Worm (Caenorhabditis elegans) whole organism, young adult: ENCODE data around the gene chpf-1.

Source experiments
- B0035.1 ChIP-seq: sonication (generic microtip); optimal IDR thresholded peaks from 2 replicates; lab custom pipeline; 2016; ENCODE audit warnings: missing genetic modification characterization, mild to moderate bottlenecking, missing compliant biosample characterization, missing genotype, missing genetic modification reagents
- D2030.7 ChIP-seq: fragments of 200-800 bp; sonication (Bioruptor generic); IDR thresholded peaks from 2 replicates; pipeline ENCODE4 v1.3.6; 2022; ENCODE audit warnings: missing genetic modification reagents, missing genetic modification characterization, missing compliant biosample characterization
- F22D6.2 ChIP-seq: sonication (generic microtip); optimal IDR thresholded peaks from 2 replicates; lab custom pipeline; 2016; ENCODE audit warnings: mild to moderate bottlenecking, missing genetic modification characterization, missing compliant biosample characterization
- F55B11.4 ChIP-seq: sonication (generic microtip); optimal IDR thresholded peaks from 2 replicates; lab custom pipeline; 2016; ENCODE audit warnings: missing compliant biosample characterization, missing genetic modification characterization, borderline replicate concordance; ENCODE audit not compliant: insufficient read depth
- K11D2.4 ChIP-seq: fragments of 200-800 bp; sonication (Bioruptor generic); IDR thresholded peaks from 2 replicates; pipeline ENCODE4 v1.3.6; 2022; ENCODE audit warnings: missing genetic modification reagents, missing genetic modification characterization, missing compliant biosample characterization
- K12H6.12 ChIP-seq: fragments of 200-800 bp; sonication (Bioruptor generic); optimal IDR thresholded peaks from 2 replicates; lab custom pipeline; 2018; ENCODE audit warnings: mild to moderate bottlenecking, missing genetic modification characterization, missing compliant biosample characterization
- T26A5.8 ChIP-seq: sonication (generic microtip); optimal IDR thresholded peaks from 2 replicates; lab custom pipeline; 2016; ENCODE audit warnings: missing genetic modification characterization, missing compliant biosample characterization
- Y53G8AR.9 ChIP-seq: fragments of 200-800 bp; sonication (Bioruptor generic); conservative IDR thresholded peaks from 2 replicates; pipeline ENCODE4 v1.3.6; 2022; ENCODE audit warnings: missing genetic modification reagents, missing genetic modification characterization, missing compliant biosample characterization
- Y95B8A.8 ChIP-seq: fragments of 200-800 bp; sonication (Bioruptor generic); IDR thresholded peaks from 2 replicates; pipeline ENCODE4 v1.3.6; 2022; ENCODE audit warnings: missing genetic modification reagents, missing genetic modification characterization, missing compliant biosample characterization
- aptf-3 ChIP-seq: fragments of 200-800 bp; sonication (Bioruptor generic); IDR thresholded peaks from 2 replicates; pipeline ENCODE4 v1.3.6; 2022; ENCODE audit warnings: missing genetic modification characterization, missing compliant biosample characterization
- attf-5 ChIP-seq: fragments of 200-800 bp; sonication (Bioruptor generic); optimal IDR thresholded peaks from 2 replicates; lab custom pipeline; 2018; ENCODE audit warnings: mild to moderate bottlenecking, missing genetic modification characterization, missing compliant biosample characterization
- cebp-1 ChIP-seq, 2 experiments: fragments of 200-800 bp in 1 of 2; sonication (Bioruptor generic) in 1 of 2; sonication (generic microtip) in 1 of 2; IDR thresholded peaks in 1 of 2; optimal IDR thresholded peaks in 1 of 2; 2 replicates each; pipeline versions ENCODE4 v1.3.6 to Lab custom; 2017 to 2022; ENCODE audit warnings: missing compliant biosample characterization in 2 of 2, missing genetic modification characterization in 2 of 2, mild to moderate bottlenecking in 1 of 2, missing genetic modification reagents in 1 of 2, moderate library complexity in 1 of 2
- ceh-40 ChIP-seq: fragments of 200-800 bp; sonication (Bioruptor generic); IDR thresholded peaks from 2 replicates; pipeline ENCODE4 v1.3.6; 2022; ENCODE audit warnings: missing genetic modification characterization, missing compliant biosample characterization
- ceh-91 ChIP-seq: fragments of 200-800 bp; sonication (Bioruptor generic); IDR thresholded peaks from 2 replicates; pipeline ENCODE4 v1.3.6; 2022; ENCODE audit warnings: missing genetic modification reagents, missing genetic modification characterization, missing compliant biosample characterization
- dox-1 ChIP-seq: fragments of 200-800 bp; sonication (Bioruptor generic); IDR thresholded peaks from 2 replicates; pipeline ENCODE4 v1.3.6; 2022; ENCODE audit warnings: missing genetic modification reagents, missing genetic modification characterization, missing compliant biosample characterization
- dpl-1 ChIP-seq: fragments of 150-350 bp; optimal IDR thresholded peaks from 2 replicates; lab custom pipeline; 2014; ENCODE audit warnings: missing biosample characterization, missing genetic modification reagents, missing genetic modification characterization
- efl-1 ChIP-seq: fragments of 150-350 bp; optimal IDR thresholded peaks from 2 replicates; lab custom pipeline; 2014; ENCODE audit warnings: missing biosample characterization, missing genetic modification reagents, missing genetic modification characterization
- egl-44 ChIP-seq: fragments of 200-800 bp; sonication (Bioruptor generic); IDR thresholded peaks from 2 replicates; pipeline ENCODE4 v1.3.6; 2022; ENCODE audit warnings: missing genetic modification reagents, missing genetic modification characterization, missing compliant biosample characterization
- egrh-3 ChIP-seq: fragments of 200-800 bp; sonication (Bioruptor generic); IDR thresholded peaks from 2 replicates; pipeline ENCODE4 v1.3.6; 2022; ENCODE audit warnings: missing genetic modification reagents, missing genetic modification characterization, missing compliant biosample characterization
- hlh-12 ChIP-seq: sonication (generic microtip); optimal IDR thresholded peaks from 2 replicates; lab custom pipeline; 2016; ENCODE audit warnings: missing genetic modification characterization, missing compliant biosample characterization
- hmg-1.2 ChIP-seq: fragments of 200-800 bp; sonication (Bioruptor generic); IDR thresholded peaks from 2 replicates; pipeline ENCODE4 v1.3.6; 2022; ENCODE audit warnings: missing genetic modification reagents, missing genetic modification characterization, missing compliant biosample characterization
- hmg-20 ChIP-seq: fragments of 200-800 bp; sonication (Bioruptor generic); IDR thresholded peaks from 2 replicates; pipeline ENCODE4 v1.3.6; 2022; ENCODE audit warnings: missing genetic modification reagents, missing genetic modification characterization, missing compliant biosample characterization
- lag-1 ChIP-seq: fragments of 200-800 bp; sonication (Bioruptor generic); IDR thresholded peaks from 2 replicates; pipeline ENCODE4 v1.3.6; 2022; ENCODE audit warnings: missing genetic modification reagents, missing genetic modification characterization, missing compliant biosample characterization
- let-526 ChIP-seq: fragments of 200-800 bp; sonication (Bioruptor generic); IDR thresholded peaks from 2 replicates; pipeline ENCODE4 v1.3.6; 2022; ENCODE audit warnings: missing genetic modification reagents, missing genetic modification characterization, missing compliant biosample characterization
- lin-26 ChIP-seq: fragments of 200-800 bp; sonication (Bioruptor generic); IDR thresholded peaks from 2 replicates; pipeline ENCODE4 v1.3.6; 2022; ENCODE audit warnings: missing genetic modification reagents, missing genetic modification characterization, missing compliant biosample characterization
- lin-35 ChIP-seq, 3 experiments: fragments of 150-350 bp in 2 of 3; sonication (generic microtip) in 1 of 3; optimal IDR thresholded peaks; 2 replicates each; lab custom pipeline; 2014 to 2018; ENCODE audit warnings: missing biosample characterization in 3 of 3, missing genetic modification characterization in 3 of 3, missing genetic modification reagents in 3 of 3
- lin-54 ChIP-seq: fragments of 200-800 bp; sonication (Bioruptor generic); optimal IDR thresholded peaks from 2 replicates; lab custom pipeline; 2018; ENCODE audit warnings: mild to moderate bottlenecking, missing genetic modification characterization, missing compliant biosample characterization
- lsl-1 ChIP-seq: fragments of 200-800 bp; sonication (Bioruptor generic); optimal IDR thresholded peaks from 2 replicates; lab custom pipeline; 2018; ENCODE audit warnings: mild to moderate bottlenecking, missing genetic modification characterization, moderate library complexity, missing compliant biosample characterization
- madf-6 ChIP-seq: fragments of 200-800 bp; sonication (Bioruptor generic); IDR thresholded peaks from 2 replicates; pipeline ENCODE4 v1.3.6; 2022; ENCODE audit warnings: missing genetic modification reagents, missing genetic modification characterization, missing compliant biosample characterization
- madf-8 ChIP-seq: fragments of 200-800 bp; sonication (Bioruptor generic); conservative IDR thresholded peaks from 2 replicates; pipeline ENCODE4 v1.3.6; 2022; ENCODE audit warnings: missing genetic modification reagents, missing genetic modification characterization, missing compliant biosample characterization
- nfya-2 ChIP-seq: fragments of 200-800 bp; sonication (Bioruptor generic); IDR thresholded peaks from 2 replicates; pipeline ENCODE4 v1.3.6; 2022; ENCODE audit warnings: missing genetic modification reagents, missing genetic modification characterization, missing compliant biosample characterization
- nfyb-1 ChIP-seq: fragments of 200-800 bp; sonication (Bioruptor generic); IDR thresholded peaks from 2 replicates; pipeline ENCODE4 v1.3.6; 2022; ENCODE audit warnings: missing genetic modification reagents, missing genetic modification characterization, missing compliant biosample characterization
- pbrm-1 ChIP-seq: fragments of 200-800 bp; sonication (Bioruptor generic); IDR thresholded peaks from 2 replicates; pipeline ENCODE4 v1.3.6; 2022; ENCODE audit warnings: missing genetic modification reagents, missing genetic modification characterization, missing compliant biosample characterization
- rpc-1 ChIP-seq, 2 experiments: fragments of 150-350 bp in 1 of 2; sonication (generic microtip) in 1 of 2; optimal IDR thresholded peaks; 2 replicates each; lab custom pipeline; 2014 to 2018; ENCODE audit warnings: missing biosample characterization in 1 of 2, missing genetic modification characterization in 1 of 2, missing genetic modification reagents in 1 of 2, missing genotype in 1 of 2
- sptf-2 ChIP-seq: fragments of 200-800 bp; sonication (Bioruptor generic); optimal IDR thresholded peaks from 2 replicates; lab custom pipeline; 2018; ENCODE audit warnings: mild to moderate bottlenecking, missing genetic modification characterization, missing compliant biosample characterization
- unc-62 ChIP-seq: fragments of 150-350 bp; optimal IDR thresholded peaks from 2 replicates; lab custom pipeline; 2014; ENCODE audit warnings: missing biosample characterization, missing genetic modification reagents, missing genetic modification characterization
- xnd-1 ChIP-seq: sonication (generic microtip); optimal IDR thresholded peaks from 2 replicates; lab custom pipeline; 2016; ENCODE audit warnings: missing genotype, missing genetic modification reagents, missing genetic modification characterization, missing compliant biosample characterization
- zfh-2 ChIP-seq: fragments of 200-800 bp; sonication (Bioruptor generic); conservative IDR thresholded peaks from 2 replicates; pipeline ENCODE4 v1.3.6; 2022; ENCODE audit warnings: missing genetic modification reagents, missing genetic modification characterization, missing compliant biosample characterization

chpf-1 gene

DNA sequence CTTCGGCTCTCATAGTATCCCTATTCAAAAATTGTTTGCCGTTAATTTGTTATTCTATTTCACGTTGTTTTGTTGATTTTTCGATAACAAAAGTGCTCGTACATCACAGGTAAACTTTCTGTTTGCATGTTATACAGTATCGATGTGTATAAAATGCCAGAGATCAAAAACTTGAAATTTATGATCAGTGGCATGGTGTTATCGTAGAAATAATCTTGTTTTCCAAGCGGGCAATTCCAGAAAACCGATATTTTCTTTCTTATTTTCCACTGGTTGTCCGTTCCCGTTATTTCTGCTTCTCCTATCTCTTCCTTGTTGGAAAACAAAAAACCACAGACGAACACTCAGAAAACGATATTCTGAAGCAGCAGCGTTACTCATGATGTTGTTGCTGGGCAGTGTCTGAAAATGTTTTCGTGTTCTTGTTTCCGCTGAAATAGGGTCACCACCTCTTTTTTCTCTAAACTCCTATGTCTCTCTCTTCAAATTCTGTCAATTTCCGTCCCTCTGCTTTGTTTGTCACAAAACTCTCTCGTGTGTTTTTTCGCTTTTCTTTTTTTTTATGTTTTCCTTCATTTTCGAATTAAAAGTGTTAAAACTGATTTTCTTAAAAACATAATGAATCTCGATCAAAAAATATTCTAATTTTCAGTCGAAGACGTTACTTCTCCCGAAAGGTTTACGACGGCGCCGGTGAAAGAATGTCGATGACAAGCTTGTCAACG lies 45.1 kb upstream of the chpf-1 start, which contains the start of gene akt-1:
Gene akt-1, plus strand, starts transcription at position 651 of the 725 bp plus-strand sequence.
- TF ChIP-seq zfh-2 (GFP tag; lab: Robert Waterston, UW) (peak; percentile 44; the same call in 1 of the 2 replicates), Y53G8AR.9 (GFP tag; lab: Robert Waterston, UW) (0 out of 2 replicates have a peak, but pooled peaks have one; percentile 40), hmg-1.2 (GFP tag; lab: Robert Waterston, UW) (no peak), Y95B8A.8 (GFP tag; lab: Robert Waterston, UW) (no peak), nfyb-1 (GFP tag; lab: Robert Waterston, UW) (0 out of 2 replicates have a peak, but pooled peaks have one; percentile 9)

DNA sequence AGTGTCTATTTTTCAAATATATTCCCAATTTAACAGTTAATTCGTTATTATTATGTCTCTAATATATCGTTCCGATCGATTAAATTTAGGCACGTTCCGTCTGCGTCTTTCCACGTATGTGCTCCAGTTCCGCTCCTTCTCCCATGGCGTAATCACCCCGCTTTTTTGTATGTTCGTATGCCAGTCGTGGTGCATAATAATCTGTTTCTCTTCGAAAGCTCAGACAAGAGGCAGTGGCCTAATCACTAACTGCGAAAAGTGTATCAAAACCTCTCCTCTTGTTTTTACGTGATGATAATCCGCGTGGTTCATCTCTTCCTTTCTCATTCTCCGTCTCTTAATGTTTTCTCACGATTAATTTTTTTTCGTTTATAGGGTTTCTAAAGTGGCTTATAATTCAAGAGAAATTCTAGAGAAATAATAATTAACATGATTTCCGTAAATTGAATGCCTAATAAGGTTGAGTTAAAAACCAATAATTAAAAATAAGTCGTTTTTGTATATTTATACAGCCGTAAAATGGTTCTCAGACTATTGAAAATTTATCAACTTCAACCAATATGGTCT lies 44.5 kb upstream of the chpf-1 start:
- TF ChIP-seq lag-1 (no peak), F55B11.4 (tag; lab: Kevin White, UChicago) (no peak), K11D2.4 (GFP tag; lab: Robert Waterston, UW) (no peak), egrh-3 (no peak)

DNA sequence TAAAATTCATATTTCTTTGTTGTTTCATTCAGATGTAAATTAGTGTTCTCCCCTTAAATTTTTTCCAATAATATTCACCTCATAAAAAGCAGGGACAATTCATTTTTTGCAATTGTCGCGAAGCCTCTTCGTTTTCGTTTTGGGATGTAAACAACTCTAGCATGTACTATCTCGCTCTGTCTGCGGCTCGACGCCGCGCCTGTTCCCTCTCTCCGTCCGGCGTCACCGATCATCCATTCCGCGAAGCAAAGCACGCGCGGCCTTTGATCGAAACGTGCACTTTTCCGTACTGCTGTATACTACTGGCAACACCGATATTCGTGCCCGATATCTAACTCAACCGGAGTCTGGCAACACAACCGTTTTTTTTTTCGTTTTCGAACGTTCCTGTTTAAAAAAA lies 43.7 kb upstream of the chpf-1 start:
- TF ChIP-seq unc-62 (GFP tag; lab: Kevin White, UChicago): no peak
- 0 out of 2 replicates have a peak, but pooled peaks have one; percentile 47 for TF ChIP-seq egl-44 (GFP tag; lab: Robert Waterston, UW)
- TF ChIP-seq let-526 (GFP tag; lab: Robert Waterston, UW): peak; percentile 10; the same call in 1 of the 2 replicates
- TF ChIP-seq nfya-2 (GFP tag; lab: Robert Waterston, UW): no peak
- 0 out of 2 replicates have a peak, but pooled peaks have one; percentile 5 for TF ChIP-seq D2030.7 (GFP tag; lab: Robert Waterston, UW)
- no peak for TF ChIP-seq rpc-1 (optimal IDR thresholded peaks at IDR 0.05; lab: Kevin White, UChicago)
- no peak for TF ChIP-seq rpc-1 (tag; optimal IDR thresholded peaks at IDR 0.05; lab: Kevin White, UChicago)
- TF ChIP-seq hmg-1.2 (GFP tag; lab: Robert Waterston, UW): peak; percentile 17; the same call in 1 of the 2 replicates
- no peak for TF ChIP-seq sptf-2 (GFP tag; lab: Kevin White, UChicago)
- TF ChIP-seq hmg-20 (GFP tag; lab: Robert Waterston, UW): no peak
- peak; percentile 44; the same call in 1 of the 2 replicates for TF ChIP-seq lin-26
- no peak for TF ChIP-seq aptf-3 (GFP tag; lab: Robert Waterston, UW)
- no peak for TF ChIP-seq pbrm-1
- TF ChIP-seq nfyb-1 (GFP tag; lab: Robert Waterston, UW): 0 out of 2 replicates have a peak, but pooled peaks have one; percentile 25
- 0 out of 2 replicates have a peak, but pooled peaks have one; percentile 9 for TF ChIP-seq dox-1 (GFP tag; lab: Robert Waterston, UW)
- TF ChIP-seq ceh-40 (GFP tag; lab: Robert Waterston, UW): 0 out of 2 replicates have a peak, but pooled peaks have one; percentile 48
- peak; percentile 82 for TF ChIP-seq zfh-2 (GFP tag; lab: Robert Waterston, UW)

ce11 chrV:10246443-10246885 lies 43.2 kb upstream of the chpf-1 start:
- TF ChIP-seq xnd-1 (tag; lab: Kevin White, UChicago) (peak; percentile 1), cebp-1 (GFP tag; IDR thresholded peaks at IDR 0.05; lab: Robert Waterston, UW) (no peak), cebp-1 (tag; optimal IDR thresholded peaks at IDR 0.05; lab: Kevin White, UChicago) (peak; percentile 28), B0035.1 (tag; lab: Kevin White, UChicago) (no peak), lin-35 (GFP tag; optimal IDR thresholded peaks at IDR 0.05; lab: Kevin White, UChicago) (peak in 1 of 3 experiments; percentile 54), lsl-1 (GFP tag; lab: Kevin White, UChicago) (peak; percentile 5), hmg-1.2 (GFP tag; lab: Robert Waterston, UW) (peak; percentile 24; the same call in 1 of the 2 replicates), madf-6 (GFP tag; lab: Robert Waterston, UW) (peak; percentile 50), dpl-1 (GFP tag; lab: Kevin White, UChicago) (peak; percentile 19), T26A5.8 (tag; lab: Kevin White, UChicago) (no peak), let-526 (GFP tag; lab: Robert Waterston, UW) (no peak), dox-1 (GFP tag; lab: Robert Waterston, UW) (peak; percentile 16; the same call in 1 of the 2 replicates), K12H6.12 (tag; lab: Kevin White, UChicago) (peak; percentile 74), nfya-2 (GFP tag; lab: Robert Waterston, UW) (no peak), efl-1 (peak; percentile 61), lin-54 (GFP tag; lab: Kevin White, UChicago) (peak; percentile 59), hlh-12 (tag; lab: Kevin White, UChicago) (no peak), attf-5 (GFP tag; lab: Kevin White, UChicago) (peak; percentile 34), ceh-91 (GFP tag; lab: Robert Waterston, UW) (peak; percentile 46), madf-8 (GFP tag; lab: Robert Waterston, UW) (0 out of 2 replicates have a peak, but pooled peaks have one; percentile 23), rpc-1 (optimal IDR thresholded peaks at IDR 0.05; lab: Kevin White, UChicago) (no peak), rpc-1 (tag; optimal IDR thresholded peaks at IDR 0.05; lab: Kevin White, UChicago) (no peak), F22D6.2 (tag; lab: Kevin White, UChicago) (no peak)
